Fruit fly (Drosophila melanogaster) whole organism, adult: Measurements from ENCODE around the gene dah.

ENCODE experiments used
- CG1620 ChIP-seq: fragments of 200-800 bp; sonication (Bioruptor generic); optimal IDR thresholded peaks from 2 replicates; lab custom pipeline; 2016; ENCODE audit warnings: missing biosample characterization, missing genetic modification characterization
- CG33017 ChIP-seq: fragments of 200-800 bp; sonication (Bioruptor generic); optimal IDR thresholded peaks from 2 replicates; lab custom pipeline; 2018; ENCODE audit warnings: missing biosample characterization, mild to moderate bottlenecking, missing genetic modification characterization, moderate library complexity
- CG7045 ChIP-seq: fragments of 200-800 bp; sonication (Bioruptor generic); optimal IDR thresholded peaks from 2 replicates; lab custom pipeline; 2017; ENCODE audit warnings: missing biosample characterization, mild to moderate bottlenecking, missing genetic modification characterization
- Hr96 ChIP-seq: fragments of 200-800 bp; sonication (Bioruptor generic); optimal IDR thresholded peaks from 2 replicates; lab custom pipeline; 2016; ENCODE audit warnings: missing biosample characterization, missing genetic modification characterization
- Mnt ChIP-seq: fragments of 200-800 bp; sonication (Bioruptor generic); optimal IDR thresholded peaks from 2 replicates; lab custom pipeline; 2016; ENCODE audit warnings: missing biosample characterization, mild to moderate bottlenecking, missing genetic modification characterization
- bab1 ChIP-seq: fragments of 200-800 bp; sonication (Bioruptor generic); optimal IDR thresholded peaks from 3 replicates; lab custom pipeline; 2019; ENCODE audit warnings: missing biosample characterization, mild to moderate bottlenecking, missing genetic modification characterization, moderate library complexity
- kay ChIP-seq: fragments of 200-800 bp; sonication (Bioruptor generic); peaks from one replicate; lab custom pipeline; 2016; ENCODE audit warnings: missing biosample characterization, missing genetic modification characterization, borderline replicate concordance
- tj ChIP-seq: fragments of 200-800 bp; sonication (Bioruptor generic); optimal IDR thresholded peaks from 3 replicates; lab custom pipeline; 2017; ENCODE audit warnings: missing biosample characterization, mild to moderate bottlenecking, missing genetic modification characterization, moderate library complexity
- toe ChIP-seq: fragments of 200-800 bp; sonication (Bioruptor generic); optimal IDR thresholded peaks from 2 replicates; lab custom pipeline; 2016; ENCODE audit warnings: missing biosample characterization, missing genetic modification characterization

DNA sequence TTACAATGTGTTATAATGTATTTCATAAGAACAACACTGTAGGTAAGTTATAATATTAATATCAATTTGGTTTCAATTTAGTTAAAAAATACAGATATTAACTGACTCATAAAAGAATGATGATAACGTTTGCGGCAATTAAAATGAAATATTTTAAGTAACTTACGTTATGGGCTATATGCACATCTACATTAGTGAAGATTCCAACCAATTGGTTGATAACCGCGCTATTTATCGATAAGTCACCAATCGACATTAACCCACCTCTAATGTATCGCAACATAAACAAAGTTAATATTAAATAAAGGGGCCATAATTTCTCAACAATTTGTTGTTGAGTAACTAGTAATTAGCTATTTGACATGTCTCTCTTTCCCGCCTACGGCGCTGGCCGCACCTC, 35.3 kb upstream of the dah start, which contains the start of gene CG5877:
- no peak for TF ChIP-seq kay (GFP tag; lab: Kevin White, UChicago)
- no peak for TF ChIP-seq CG1620 (GFP tag; lab: Kevin White, UChicago)
- no peak for TF ChIP-seq Hr96 (GFP tag; lab: Kevin White, UChicago)
- no peak for TF ChIP-seq CG7045
- no peak for TF ChIP-seq toe (GFP tag; lab: Kevin White, UChicago)
- TF ChIP-seq CG33017, result no peak
- TF ChIP-seq bab1 (GFP tag; lab: Kevin White, UChicago), result no peak
- no peak for TF ChIP-seq tj (GFP tag; lab: Kevin White, UChicago)
- no peak for TF ChIP-seq Mnt
